Fruit fly (Drosophila melanogaster): ENCODE measurements around the gene CG10467.

- no peak for TF ChIP-seq psq (optimal IDR thresholded peaks at IDR 0.05)
- TF ChIP-seq Sin3A (optimal IDR thresholded peaks at IDR 0.05): no peak
Observed at dm6 chr3L:6129591-6129990, 35.0 kb upstream of the CG10467 start.

All from Kc167 (cell line).